Worm (Caenorhabditis elegans) whole organism, L1 larva: Measurements from ENCODE around the gene chil-16.
A peak's percentile ranks its signal among the peaks of the same experiment; 100 is the strongest.

Experiments used
- C04F5.9 ChIP-seq: sonication (generic microtip); optimal IDR thresholded peaks from 2 replicates; lab custom pipeline; 2016; ENCODE audit warnings: missing genetic modification characterization, missing compliant biosample characterization
- C34B4.2 ChIP-seq: sonication (generic microtip); optimal IDR thresholded peaks from 2 replicates; lab custom pipeline; 2017; ENCODE audit warnings: mild to moderate bottlenecking, missing genetic modification characterization, missing compliant biosample characterization
- aha-1 ChIP-seq: fragments of 150-350 bp; optimal IDR thresholded peaks from 2 replicates; lab custom pipeline; 2014; ENCODE audit warnings: missing biosample characterization, missing genetic modification characterization
- alr-1 ChIP-seq: fragments of 200-800 bp; sonication (Bioruptor generic); optimal IDR thresholded peaks from 2 replicates; lab custom pipeline; 2018; ENCODE audit warnings: borderline replicate concordance, mild to moderate bottlenecking, missing genetic modification characterization, missing compliant biosample characterization
- blmp-1 ChIP-seq: fragments of 150-350 bp; optimal IDR thresholded peaks from 2 replicates; lab custom pipeline; 2014; ENCODE audit warnings: missing biosample characterization, missing genetic modification characterization
- ceh-90 ChIP-seq: sonication (generic microtip); optimal IDR thresholded peaks from 2 replicates; lab custom pipeline; 2016; ENCODE audit warnings: missing genetic modification characterization, missing compliant biosample characterization
- dsc-1 ChIP-seq: sonication (generic microtip); optimal IDR thresholded peaks from 2 replicates; lab custom pipeline; 2016; ENCODE audit warnings: mild to moderate bottlenecking, missing genetic modification characterization, missing compliant biosample characterization
- egl-13 ChIP-seq: sonication (generic microtip); optimal IDR thresholded peaks from 2 replicates; lab custom pipeline; 2016; ENCODE audit warnings: missing genotype, missing genetic modification reagents, missing genetic modification characterization, missing compliant biosample characterization
- elt-2 ChIP-seq: sonication (generic microtip); optimal IDR thresholded peaks from 2 replicates; lab custom pipeline; 2016; ENCODE audit warnings: missing genetic modification characterization, mild to moderate bottlenecking, inconsistent platforms, missing compliant biosample characterization, missing genetic modification reagents
- elt-3 ChIP-seq, 6 experiments: fragments of 150-350 bp in 1 of 6; sonication (generic microtip); optimal IDR thresholded peaks; 2 replicates each; lab custom pipeline; 2017 to 2018; ENCODE audit warnings: missing biosample characterization in 6 of 6, missing genetic modification characterization in 6 of 6, inconsistent platforms in 1 of 6
- fkh-4 ChIP-seq: sonication (generic microtip); optimal IDR thresholded peaks from 2 replicates; lab custom pipeline; 2016; ENCODE audit warnings: missing compliant biosample characterization, missing genetic modification characterization, borderline replicate concordance
- fkh-8 ChIP-seq: sonication (generic microtip); optimal IDR thresholded peaks from 2 replicates; lab custom pipeline; 2016; ENCODE audit warnings: mild to moderate bottlenecking, missing genetic modification characterization, missing compliant biosample characterization
- grh-1 ChIP-seq: fragments of 200-800 bp; sonication (Bioruptor generic); IDR thresholded peaks from 2 replicates; pipeline ENCODE4 v1.3.6; 2022; ENCODE audit warnings: missing genetic modification reagents, missing genetic modification characterization, missing compliant biosample characterization
- hlh-4 ChIP-seq: sonication (generic microtip); optimal IDR thresholded peaks from 2 replicates; lab custom pipeline; 2016; ENCODE audit warnings: mild to moderate bottlenecking, missing genetic modification characterization, missing compliant biosample characterization
- jun-1 ChIP-seq: fragments of 150-350 bp; optimal IDR thresholded peaks from 2 replicates; lab custom pipeline; 2014; ENCODE audit warnings: missing biosample characterization, missing genetic modification reagents, missing genetic modification characterization
- lsy-2 ChIP-seq, 2 experiments: fragments of 150-350 bp; optimal IDR thresholded peaks; 2 replicates each; lab custom pipeline; 2014; ENCODE audit warnings: missing biosample characterization in 2 of 2, missing genetic modification characterization in 2 of 2
- mef-2 ChIP-seq: fragments of 150-350 bp; optimal IDR thresholded peaks from 2 replicates; lab custom pipeline; 2014; ENCODE audit warnings: missing biosample characterization, missing genetic modification characterization
- nhr-11 ChIP-seq: fragments of 150-350 bp; optimal IDR thresholded peaks from 2 replicates; lab custom pipeline; 2014; ENCODE audit warnings: missing biosample characterization, missing genetic modification characterization
- nhr-19 ChIP-seq: fragments of 200-800 bp; sonication (Bioruptor generic); conservative IDR thresholded peaks from 2 replicates; pipeline ENCODE4 v1.3.6; 2022; ENCODE audit warnings: missing genetic modification characterization, missing compliant biosample characterization
- nhr-20 ChIP-seq: sonication (generic microtip); optimal IDR thresholded peaks from 2 replicates; lab custom pipeline; 2016; ENCODE audit warnings: mild to moderate bottlenecking, missing genetic modification characterization, missing compliant biosample characterization
- nhr-237 ChIP-seq: fragments of 150-350 bp; optimal IDR thresholded peaks from 2 replicates; lab custom pipeline; 2014; ENCODE audit warnings: missing biosample characterization, missing genetic modification characterization
- nhr-71 ChIP-seq: sonication (generic microtip); optimal IDR thresholded peaks from 2 replicates; lab custom pipeline; 2016; ENCODE audit warnings: mild to moderate bottlenecking, missing genetic modification characterization, moderate library complexity, missing compliant biosample characterization
- nhr-77 ChIP-seq: fragments of 150-350 bp; optimal IDR thresholded peaks from 2 replicates; lab custom pipeline; 2014; ENCODE audit warnings: missing biosample characterization, missing genetic modification characterization
- nhr-84 ChIP-seq: sonication (generic microtip); optimal IDR thresholded peaks from 2 replicates; lab custom pipeline; 2017; ENCODE audit warnings: missing biosample characterization, missing genetic modification characterization
- nhr-90 ChIP-seq: sonication (generic microtip); optimal IDR thresholded peaks from 2 replicates; lab custom pipeline; 2016; ENCODE audit warnings: mild to moderate bottlenecking, missing genetic modification characterization, missing compliant biosample characterization; ENCODE audit not compliant: poor library complexity
- pqm-1 ChIP-seq: sonication (generic microtip); optimal IDR thresholded peaks from 3 replicates; lab custom pipeline; 2017; ENCODE audit warnings: missing biosample characterization, missing genetic modification characterization
- skn-1 ChIP-seq: fragments of 150-350 bp; optimal IDR thresholded peaks from 2 replicates; lab custom pipeline; 2014; ENCODE audit warnings: missing biosample characterization, missing genetic modification characterization
- sptf-1 ChIP-seq: fragments of 150-350 bp; optimal IDR thresholded peaks from 2 replicates; lab custom pipeline; 2014; ENCODE audit warnings: missing biosample characterization, missing genetic modification characterization
- tbx-2 ChIP-seq: sonication (generic microtip); optimal IDR thresholded peaks from 2 replicates; lab custom pipeline; 2016; ENCODE audit warnings: missing genetic modification characterization, missing compliant biosample characterization
- tlp-1 ChIP-seq: fragments of 150-350 bp; optimal IDR thresholded peaks from 2 replicates; lab custom pipeline; 2014; ENCODE audit warnings: missing biosample characterization, missing genetic modification characterization
- unc-130 ChIP-seq: fragments of 150-350 bp; optimal IDR thresholded peaks from 2 replicates; lab custom pipeline; 2017; ENCODE audit warnings: missing biosample characterization, missing genetic modification characterization, inconsistent platforms
- unc-86 ChIP-seq: sonication (generic microtip); optimal IDR thresholded peaks from 2 replicates; lab custom pipeline; 2016; ENCODE audit warnings: missing genetic modification characterization, missing compliant biosample characterization
- zag-1 ChIP-seq: fragments of 150-350 bp; optimal IDR thresholded peaks from 2 replicates; lab custom pipeline; 2014; ENCODE audit warnings: missing biosample characterization, missing genetic modification characterization
- ztf-11 ChIP-seq, 2 experiments: sonication (generic microtip); optimal IDR thresholded peaks; 2 replicates each; lab custom pipeline; 2016 to 2017; ENCODE audit warnings: missing genetic modification characterization in 2 of 2, missing biosample characterization in 1 of 2, missing compliant biosample characterization in 1 of 2

Gene chil-16

ce11 chrII:9416381-9417276 lies 25.1 kb downstream of the chil-16 start, which contains the start of the genes gss-1 and chch-3 (continued):
- TF ChIP-seq blmp-1 (tag; lab: Kevin White, UChicago), result peak; percentile 45
- no peak for TF ChIP-seq ztf-11 (tag; optimal IDR thresholded peaks at IDR 0.05; lab: Kevin White, UChicago)
- TF ChIP-seq fkh-8, result peak; percentile 42
- no peak for TF ChIP-seq zag-1 (tag; lab: Kevin White, UChicago)
- peak; percentile 7 for TF ChIP-seq nhr-77 (tag; lab: Kevin White, UChicago)
- no peak for TF ChIP-seq sptf-1 (tag; lab: Kevin White, UChicago)
- TF ChIP-seq nhr-71 (tag; lab: Kevin White, UChicago), result peak; percentile 80

DNA sequence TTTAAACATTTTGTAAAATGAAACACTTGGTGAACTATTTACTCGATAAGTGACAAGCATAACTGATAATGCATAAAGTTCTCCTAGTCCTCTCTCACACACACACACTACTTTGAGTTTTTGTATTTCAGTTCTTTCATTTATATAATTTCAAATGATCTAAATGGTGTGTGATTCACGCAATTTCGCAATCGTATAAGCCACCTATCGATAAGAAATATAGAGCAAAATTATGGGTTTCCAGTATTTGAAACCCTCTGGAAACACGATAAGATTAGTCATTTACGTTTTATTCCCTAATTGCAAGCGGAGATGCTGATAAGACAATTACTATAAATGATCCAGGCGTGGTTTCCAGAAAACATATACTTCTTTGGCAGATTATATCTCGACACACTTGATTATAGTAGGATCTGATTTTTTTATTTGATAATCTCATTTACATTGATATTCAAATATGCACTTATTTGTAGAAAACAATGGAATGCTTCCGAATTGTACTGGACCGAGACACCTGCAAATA lies 29.6 kb downstream of the chil-16 start, which contains the start of gene arrd-3:
Gene arrd-3 (plus strand): TSS at position 473 of the 523 bp plus-strand sequence.
- TF ChIP-seq elt-2 (tag; lab: Kevin White, UChicago) (peak; percentile 66), tlp-1 (peak; percentile 10), zag-1 (tag; lab: Kevin White, UChicago) (no peak)

- TF ChIP-seq dsc-1 (tag; lab: Kevin White, UChicago) (no peak), nhr-237 (tag; lab: Kevin White, UChicago) (no peak), lsy-2 (tag; optimal IDR thresholded peaks at IDR 0.05; lab: Kevin White, UChicago) (no peak), skn-1 (tag; lab: Kevin White, UChicago) (no peak), unc-130 (tag; lab: Kevin White, UChicago) (no peak), alr-1 (no peak)
Observed at ce11 chrII:9411497-9411896, 30.2 kb downstream of the chil-16 start, which contains the start of gene M176.9. M176.9 (minus strand) TSS chrII:9411597.

ce11 chrII:9407469-9407868 lies 34.3 kb downstream of the chil-16 start, which contains the start of gene arrd-2:
arrd-2 (plus strand) TSS chrII:9407769.
- no peak for TF ChIP-seq elt-3 (tag; optimal IDR thresholded peaks at IDR 0.05; lab: Kevin White, UChicago)
- no peak for TF ChIP-seq nhr-19 (GFP tag; lab: Robert Waterston, UW)
- no peak for TF ChIP-seq egl-13
- TF ChIP-seq aha-1 (tag; lab: Kevin White, UChicago), result no peak
- no peak for TF ChIP-seq mef-2 (tag; lab: Kevin White, UChicago)
- no peak for TF ChIP-seq grh-1
- TF ChIP-seq alr-1, result no peak
- no peak for TF ChIP-seq ceh-90 (tag; lab: Kevin White, UChicago)
- TF ChIP-seq unc-86 (tag; lab: Kevin White, UChicago), result no peak
- no peak for TF ChIP-seq fkh-4 (tag; lab: Kevin White, UChicago)
- TF ChIP-seq nhr-84 (tag; lab: Kevin White, UChicago), result no peak

DNA sequence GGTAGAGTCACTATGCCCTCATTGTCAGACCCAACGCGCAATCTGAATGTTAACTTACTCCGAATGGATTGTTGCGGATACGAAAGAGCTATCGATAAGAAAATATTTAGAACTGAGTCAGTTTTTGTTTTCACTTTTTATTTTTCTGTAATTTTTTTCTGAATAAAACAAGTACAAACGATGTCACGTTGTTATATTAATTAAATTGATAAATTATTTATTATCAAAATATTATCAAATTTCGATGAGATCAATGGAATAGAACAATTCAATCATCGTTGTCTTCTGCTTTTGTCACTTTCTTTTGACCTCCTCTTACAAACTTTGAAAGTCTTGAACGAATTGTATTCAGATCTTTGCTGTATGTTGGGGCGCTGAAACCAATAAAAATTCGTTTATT lies 34.7 kb downstream of the chil-16 start, which contains the start of gene mpz-6:
Gene mpz-6 (minus strand): TSS at position 101 of the 400 bp plus-strand sequence.
- TF ChIP-seq nhr-11 (tag; lab: Kevin White, UChicago), result no peak
- no peak for TF ChIP-seq dsc-1 (tag; lab: Kevin White, UChicago)
- TF ChIP-seq ztf-11 (tag; optimal IDR thresholded peaks at IDR 0.05; lab: Kevin White, UChicago), result no peak
- TF ChIP-seq sptf-1 (tag; lab: Kevin White, UChicago), result no peak
- TF ChIP-seq nhr-90, result no peak
- TF ChIP-seq fkh-8, result no peak
- no peak for TF ChIP-seq tbx-2 (tag; lab: Kevin White, UChicago)
- TF ChIP-seq C34B4.2 (tag; lab: Kevin White, UChicago), result no peak
- no peak for TF ChIP-seq jun-1 (tag; lab: Kevin White, UChicago)
- no peak for TF ChIP-seq hlh-4 (tag; lab: Kevin White, UChicago)
- TF ChIP-seq pqm-1 (tag; lab: Kevin White, UChicago), result no peak
- TF ChIP-seq C04F5.9 (tag; lab: Kevin White, UChicago), result no peak
- TF ChIP-seq tlp-1, result no peak
- no peak for TF ChIP-seq nhr-20
